Worm (Caenorhabditis elegans): Measurements from ENCODE around the gene C18B2.2.

Gene C18B2.2

ce11 chrX:3623162-3623561 is at the start of gene C18B2.2:
TSS of gene C18B2.2 (plus strand) at chrX:3623462.
- TF ChIP-seq ztf-23 (GFP tag; IDR thresholded peaks at IDR 0.05) (no peak), T22C8.4 (GFP tag; IDR thresholded peaks at IDR 0.05) (no peak), ztf-29 (GFP tag; IDR thresholded peaks at IDR 0.05) (no peak), med-1 (GFP tag; optimal IDR thresholded peaks at IDR 0.05; ENCODE audit: insufficient read depth) (no peak), ref-1 (GFP tag; conservative IDR thresholded peaks at IDR 0.05) (no peak), klf-2 (GFP tag; conservative IDR thresholded peaks at IDR 0.05) (no peak), cog-1 (tag; optimal IDR thresholded peaks at IDR 0.05) (no peak), flt-1 (GFP tag; IDR thresholded peaks at IDR 0.05) (no peak), tab-1 (GFP tag; IDR thresholded peaks at IDR 0.05) (no peak)

- TF ChIP-seq med-1 (GFP tag; optimal IDR thresholded peaks at IDR 0.05; ENCODE audit: insufficient read depth) (no peak), ztf-23 (GFP tag; IDR thresholded peaks at IDR 0.05) (no peak), cog-1 (tag; optimal IDR thresholded peaks at IDR 0.05) (no peak), ref-1 (GFP tag; conservative IDR thresholded peaks at IDR 0.05) (no peak), flt-1 (GFP tag; IDR thresholded peaks at IDR 0.05) (no peak), T22C8.4 (GFP tag; IDR thresholded peaks at IDR 0.05) (no peak)
Observed at ce11 chrX:3573482-3573881, 49.8 kb upstream of the C18B2.2 start, which contains the start of gene T27A10.5. TSS of gene T27A10.5 (minus strand) at chrX:3573582.

- TF ChIP-seq med-1 (GFP tag; optimal IDR thresholded peaks at IDR 0.05; ENCODE audit: insufficient read depth) (no peak), tab-1 (GFP tag; IDR thresholded peaks at IDR 0.05) (no peak), ref-1 (GFP tag; conservative IDR thresholded peaks at IDR 0.05) (no peak), ztf-29 (GFP tag; IDR thresholded peaks at IDR 0.05) (no peak), T22C8.4 (GFP tag; IDR thresholded peaks at IDR 0.05) (no peak), klf-2 (GFP tag; conservative IDR thresholded peaks at IDR 0.05) (no peak), flt-1 (GFP tag; IDR thresholded peaks at IDR 0.05) (no peak), ztf-23 (GFP tag; IDR thresholded peaks at IDR 0.05) (no peak), cog-1 (tag; optimal IDR thresholded peaks at IDR 0.05) (no peak)
Observed at ce11 chrX:3576239-3576638, 47.0 kb upstream of the C18B2.2 start, which contains the start of gene ckc-1. TSS of gene ckc-1 (plus strand) at chrX:3576606.

- TF ChIP-seq ref-1 (GFP tag; conservative IDR thresholded peaks at IDR 0.05) (no peak), med-1 (GFP tag; optimal IDR thresholded peaks at IDR 0.05; ENCODE audit: insufficient read depth) (no peak), cog-1 (tag; optimal IDR thresholded peaks at IDR 0.05) (no peak), ztf-29 (GFP tag; IDR thresholded peaks at IDR 0.05) (no peak), tab-1 (GFP tag; IDR thresholded peaks at IDR 0.05) (no peak), ztf-23 (GFP tag; IDR thresholded peaks at IDR 0.05) (no peak), T22C8.4 (GFP tag; IDR thresholded peaks at IDR 0.05) (no peak)
Observed at ce11 chrX:3581813-3582212, 41.4 kb upstream of the C18B2.2 start.

ce11 chrX:3583436-3583835 is 39.8 kb upstream of the C18B2.2 start:
- TF ChIP-seq med-1 (GFP tag; optimal IDR thresholded peaks at IDR 0.05; ENCODE audit: insufficient read depth) (no peak), flt-1 (GFP tag; IDR thresholded peaks at IDR 0.05) (no peak), klf-2 (GFP tag; conservative IDR thresholded peaks at IDR 0.05) (no peak), tab-1 (GFP tag; IDR thresholded peaks at IDR 0.05) (no peak), ztf-29 (GFP tag; IDR thresholded peaks at IDR 0.05) (no peak), cog-1 (tag; optimal IDR thresholded peaks at IDR 0.05) (no peak), T22C8.4 (GFP tag; IDR thresholded peaks at IDR 0.05) (no peak), ztf-23 (GFP tag; IDR thresholded peaks at IDR 0.05) (no peak), ref-1 (GFP tag; conservative IDR thresholded peaks at IDR 0.05) (no peak)

- TF ChIP-seq flt-1 (GFP tag; IDR thresholded peaks at IDR 0.05) (no peak), T22C8.4 (GFP tag; IDR thresholded peaks at IDR 0.05) (no peak), cog-1 (tag; optimal IDR thresholded peaks at IDR 0.05) (no peak), med-1 (GFP tag; optimal IDR thresholded peaks at IDR 0.05; ENCODE audit: insufficient read depth) (no peak), tab-1 (GFP tag; IDR thresholded peaks at IDR 0.05) (no peak), ref-1 (GFP tag; conservative IDR thresholded peaks at IDR 0.05) (no peak), ztf-23 (GFP tag; IDR thresholded peaks at IDR 0.05) (no peak), klf-2 (GFP tag; conservative IDR thresholded peaks at IDR 0.05) (no peak), ztf-29 (GFP tag; IDR thresholded peaks at IDR 0.05) (no peak)
Observed at ce11 chrX:3584481-3584880, 38.8 kb upstream of the C18B2.2 start.

ce11 chrX:3585625-3586024 is 37.6 kb upstream of the C18B2.2 start, which contains the start of gene T27A10.2:
TSS of gene T27A10.2 (plus strand) at chrX:3585957.
- no peak for TF ChIP-seq tab-1 (GFP tag; IDR thresholded peaks at IDR 0.05)
- no peak for TF ChIP-seq ref-1 (GFP tag; conservative IDR thresholded peaks at IDR 0.05)
- TF ChIP-seq med-1 (GFP tag; optimal IDR thresholded peaks at IDR 0.05; ENCODE audit: insufficient read depth): no peak
- TF ChIP-seq cog-1 (tag; optimal IDR thresholded peaks at IDR 0.05): no peak
- TF ChIP-seq ztf-29 (GFP tag; IDR thresholded peaks at IDR 0.05): no peak
- no peak for TF ChIP-seq ztf-23 (GFP tag; IDR thresholded peaks at IDR 0.05)
- TF ChIP-seq T22C8.4 (GFP tag; IDR thresholded peaks at IDR 0.05): no peak
- TF ChIP-seq klf-2 (GFP tag; conservative IDR thresholded peaks at IDR 0.05): no peak
- TF ChIP-seq flt-1 (GFP tag; IDR thresholded peaks at IDR 0.05): no peak

ce11 chrX:3590510-3590909 is 32.8 kb upstream of the C18B2.2 start:
- TF ChIP-seq T22C8.4 (GFP tag; IDR thresholded peaks at IDR 0.05) (no peak), ref-1 (GFP tag; conservative IDR thresholded peaks at IDR 0.05) (no peak), klf-2 (GFP tag; conservative IDR thresholded peaks at IDR 0.05) (no peak), cog-1 (tag; optimal IDR thresholded peaks at IDR 0.05) (no peak), tab-1 (GFP tag; IDR thresholded peaks at IDR 0.05) (no peak), med-1 (GFP tag; optimal IDR thresholded peaks at IDR 0.05; ENCODE audit: insufficient read depth) (no peak), flt-1 (GFP tag; IDR thresholded peaks at IDR 0.05) (no peak), ztf-29 (GFP tag; IDR thresholded peaks at IDR 0.05) (no peak)

- no peak for TF ChIP-seq tab-1 (GFP tag; IDR thresholded peaks at IDR 0.05)
- TF ChIP-seq med-1 (GFP tag; optimal IDR thresholded peaks at IDR 0.05; ENCODE audit: insufficient read depth): no peak
- no peak for TF ChIP-seq ref-1 (GFP tag; conservative IDR thresholded peaks at IDR 0.05)
- no peak for TF ChIP-seq cog-1 (tag; optimal IDR thresholded peaks at IDR 0.05)
- TF ChIP-seq ztf-23 (GFP tag; IDR thresholded peaks at IDR 0.05): no peak
- no peak for TF ChIP-seq flt-1 (GFP tag; IDR thresholded peaks at IDR 0.05)
- no peak for TF ChIP-seq klf-2 (GFP tag; conservative IDR thresholded peaks at IDR 0.05)
- TF ChIP-seq ztf-29 (GFP tag; IDR thresholded peaks at IDR 0.05): no peak
- no peak for TF ChIP-seq T22C8.4 (GFP tag; IDR thresholded peaks at IDR 0.05)
Observed at ce11 chrX:3596303-3596772, 26.9 kb upstream of the C18B2.2 start, which contains the start of gene T27A10.6. TSS of gene T27A10.6 (minus strand) at chrX:3596353.

ce11 chrX:3596967-3597366 is 26.3 kb upstream of the C18B2.2 start:
- TF ChIP-seq cog-1 (tag; optimal IDR thresholded peaks at IDR 0.05) (no peak), ztf-23 (GFP tag; IDR thresholded peaks at IDR 0.05) (no peak), tab-1 (GFP tag; IDR thresholded peaks at IDR 0.05) (no peak), ref-1 (GFP tag; conservative IDR thresholded peaks at IDR 0.05) (no peak), T22C8.4 (GFP tag; IDR thresholded peaks at IDR 0.05) (no peak), ztf-29 (GFP tag; IDR thresholded peaks at IDR 0.05) (no peak), flt-1 (GFP tag; IDR thresholded peaks at IDR 0.05) (no peak), med-1 (GFP tag; optimal IDR thresholded peaks at IDR 0.05; ENCODE audit: insufficient read depth) (no peak), klf-2 (GFP tag; conservative IDR thresholded peaks at IDR 0.05) (no peak)
